Worm (Caenorhabditis elegans) whole organism, L4 larva: ENCODE data around the gene jun-1.

Experiments used
- F26F4.8 ChIP-seq: fragments of 200-800 bp; sonication (Bioruptor generic); conservative IDR thresholded peaks from 2 replicates; pipeline ENCODE4 v1.3.6; 2022; ENCODE audit warnings: missing genetic modification characterization, missing compliant biosample characterization
- F44E2.7 ChIP-seq: fragments of 200-800 bp; sonication (Bioruptor generic); IDR thresholded peaks from 2 replicates; pipeline ENCODE4 v2.1.2; 2022; ENCODE audit warnings: missing genetic modification characterization, missing compliant biosample characterization
- Y105C5A.15 ChIP-seq: fragments of 200-800 bp; sonication (Bioruptor generic); IDR thresholded peaks from 2 replicates; pipeline ENCODE4 v1.3.6; 2022; ENCODE audit warnings: missing genetic modification characterization, missing compliant biosample characterization
- Y5F2A.4 ChIP-seq: fragments of 200-800 bp; sonication (Bioruptor generic); optimal IDR thresholded peaks from 2 replicates; lab custom pipeline; 2018; ENCODE audit warnings: mild to moderate bottlenecking, missing genetic modification characterization, missing compliant biosample characterization
- ZK546.5 ChIP-seq, 2 experiments: sonication (generic microtip); optimal IDR thresholded peaks; 2 replicates each; lab custom pipeline; 2017; ENCODE audit warnings: missing biosample characterization in 2 of 2, missing genetic modification characterization in 2 of 2
- aly-2 ChIP-seq: sonication (generic microtip); optimal IDR thresholded peaks from 2 replicates; lab custom pipeline; 2018; ENCODE audit warnings: missing biosample characterization, missing genetic modification characterization
- ama-1 ChIP-seq: fragments of 150-350 bp; optimal IDR thresholded peaks from 2 replicates; lab custom pipeline; 2014; ENCODE audit warnings: inconsistent platforms, mixed read lengths
- ceh-82 ChIP-seq: sonication (generic microtip); optimal IDR thresholded peaks from 2 replicates; lab custom pipeline; 2017; ENCODE audit warnings: missing biosample characterization, missing genetic modification characterization
- cey-2 ChIP-seq: sonication (generic microtip); optimal IDR thresholded peaks from 3 replicates; lab custom pipeline; 2017; ENCODE audit warnings: missing genetic modification characterization, mild to moderate bottlenecking, missing compliant biosample characterization, antibody characterized with exemption, borderline replicate concordance; ENCODE audit not compliant: insufficient read depth
- daf-12 ChIP-seq: fragments of 150-350 bp; optimal IDR thresholded peaks from 2 replicates; lab custom pipeline; 2014; ENCODE audit warnings: missing biosample characterization, missing genetic modification reagents, missing genetic modification characterization
- dmd-8 ChIP-seq: fragments of 200-800 bp; sonication (Bioruptor generic); IDR thresholded peaks from 2 replicates; pipeline ENCODE4 v1.3.6; 2022; ENCODE audit warnings: missing genetic modification characterization, missing compliant biosample characterization
- dmd-9 ChIP-seq: fragments of 200-800 bp; sonication (Bioruptor generic); IDR thresholded peaks from 2 replicates; pipeline ENCODE4 v1.3.6; 2022; ENCODE audit warnings: missing genetic modification reagents, missing genetic modification characterization, missing compliant biosample characterization
- dpl-1 ChIP-seq: fragments of 150-350 bp; optimal IDR thresholded peaks from 2 replicates; lab custom pipeline; 2014; ENCODE audit warnings: missing biosample characterization, missing genetic modification reagents, missing genetic modification characterization
- duxl-1 ChIP-seq: sonication (generic microtip); optimal IDR thresholded peaks from 2 replicates; lab custom pipeline; 2016; ENCODE audit warnings: mild to moderate bottlenecking, missing genetic modification characterization, moderate library complexity, missing compliant biosample characterization; ENCODE audit not compliant: poor library complexity
- egl-27 ChIP-seq: sonication (generic microtip); optimal IDR thresholded peaks from 3 replicates; lab custom pipeline; 2017; ENCODE audit warnings: missing biosample characterization, missing genetic modification reagents, missing genetic modification characterization
- gei-8 ChIP-seq: fragments of 200-800 bp; sonication (Bioruptor generic); optimal IDR thresholded peaks from 2 replicates; lab custom pipeline; 2018; ENCODE audit warnings: mild to moderate bottlenecking, missing genetic modification characterization, missing compliant biosample characterization
- hif-1 ChIP-seq, 2 experiments: sonication (generic microtip); optimal IDR thresholded peaks; 2 replicates each; lab custom pipeline; 2016 to 2017; ENCODE audit warnings: missing compliant biosample characterization in 2 of 2, missing genetic modification characterization in 2 of 2, missing genetic modification reagents in 2 of 2, missing genotype in 2 of 2, mild to moderate bottlenecking in 1 of 2
- hlh-11 ChIP-seq: fragments of 200-800 bp; sonication (Bioruptor generic); optimal IDR thresholded peaks from 2 replicates; lab custom pipeline; 2018; ENCODE audit warnings: mild to moderate bottlenecking, missing genetic modification characterization, missing compliant biosample characterization
- hlh-30 ChIP-seq: sonication (generic microtip); optimal IDR thresholded peaks from 2 replicates; lab custom pipeline; 2017; ENCODE audit warnings: antibody characterized with exemption, mild to moderate bottlenecking, missing genetic modification characterization, missing compliant biosample characterization; ENCODE audit not compliant: insufficient read depth
- jun-1 ChIP-seq: fragments of 150-350 bp; optimal IDR thresholded peaks from 2 replicates; lab custom pipeline; 2014; ENCODE audit warnings: missing biosample characterization, missing genetic modification reagents, missing genetic modification characterization
- lim-7 ChIP-seq: fragments of 200-800 bp; sonication (Bioruptor generic); IDR thresholded peaks from 2 replicates; pipeline ENCODE4 v1.3.6; 2022; ENCODE audit warnings: missing genetic modification characterization, missing compliant biosample characterization
- lin-13 ChIP-seq: fragments of 150-350 bp; optimal IDR thresholded peaks from 2 replicates; lab custom pipeline; 2014; ENCODE audit warnings: missing biosample characterization, missing genetic modification reagents, missing genetic modification characterization
- lin-38 ChIP-seq: fragments of 200-800 bp; sonication (Bioruptor generic); IDR thresholded peaks from 2 replicates; pipeline ENCODE4 v1.3.6; 2022; ENCODE audit warnings: missing genetic modification reagents, missing genetic modification characterization, missing compliant biosample characterization
- lin-39 ChIP-seq: fragments of 150-350 bp; optimal IDR thresholded peaks from 2 replicates; lab custom pipeline; 2014; ENCODE audit warnings: missing biosample characterization, missing genetic modification reagents, missing genetic modification characterization
- lsy-2 ChIP-seq, 2 experiments: fragments of 150-350 bp in 1 of 2; sonication (generic microtip) in 1 of 2; optimal IDR thresholded peaks; 2 replicates each; lab custom pipeline; 2014 to 2017; ENCODE audit warnings: missing biosample characterization in 2 of 2, missing genetic modification characterization in 2 of 2
- madf-9 ChIP-seq: fragments of 200-800 bp; sonication (Bioruptor generic); conservative IDR thresholded peaks from 2 replicates; pipeline ENCODE4 v1.3.6; 2022; ENCODE audit warnings: missing genetic modification reagents, missing genetic modification characterization, missing compliant biosample characterization
- mep-1 ChIP-seq: fragments of 150-350 bp; sonication (generic microtip); optimal IDR thresholded peaks from 3 replicates; lab custom pipeline; 2014; ENCODE audit warnings: missing biosample characterization, missing genetic modification characterization
- nhr-237 ChIP-seq: sonication (generic microtip); optimal IDR thresholded peaks from 2 replicates; lab custom pipeline; 2017; ENCODE audit warnings: missing biosample characterization, missing genetic modification characterization
- nhr-41 ChIP-seq: fragments of 200-800 bp; sonication (Bioruptor generic); IDR thresholded peaks from 2 replicates; pipeline ENCODE4 v1.3.6; 2022; ENCODE audit warnings: missing genetic modification reagents, missing genetic modification characterization, missing compliant biosample characterization
- nhr-42 ChIP-seq: fragments of 200-800 bp; sonication (Bioruptor generic); IDR thresholded peaks from 2 replicates; pipeline ENCODE4 v1.3.6; 2022; ENCODE audit warnings: missing genetic modification characterization, missing compliant biosample characterization
- nhr-6 ChIP-seq: fragments of 150-350 bp; optimal IDR thresholded peaks from 2 replicates; lab custom pipeline; 2014; ENCODE audit warnings: missing biosample characterization, missing genetic modification characterization
- nhr-77 ChIP-seq: fragments of 150-350 bp; optimal IDR thresholded peaks from 2 replicates; lab custom pipeline; 2014; ENCODE audit warnings: missing biosample characterization, missing genetic modification characterization
- php-3 ChIP-seq: fragments of 200-800 bp; sonication (Bioruptor generic); IDR thresholded peaks from 2 replicates; pipeline ENCODE4 v1.3.6; 2022; ENCODE audit warnings: missing genetic modification reagents, missing genetic modification characterization, missing compliant biosample characterization
- pqm-1 ChIP-seq: sonication (generic microtip); optimal IDR thresholded peaks from 2 replicates; lab custom pipeline; 2017; ENCODE audit warnings: missing biosample characterization, missing genetic modification characterization
- rbr-2 ChIP-seq: sonication (generic microtip); optimal IDR thresholded peaks from 2 replicates; lab custom pipeline; 2016; ENCODE audit warnings: missing genotype, missing genetic modification characterization, missing compliant biosample characterization
- saeg-2 ChIP-seq: fragments of 200-800 bp; sonication (Bioruptor generic); IDR thresholded peaks from 2 replicates; pipeline ENCODE4 v1.3.6; 2022; ENCODE audit warnings: missing genetic modification reagents, missing genetic modification characterization, missing compliant biosample characterization
- sdz-12 ChIP-seq: fragments of 200-800 bp; sonication (Bioruptor generic); optimal IDR thresholded peaks from 2 replicates; lab custom pipeline; 2018; ENCODE audit warnings: mild to moderate bottlenecking, missing genetic modification characterization, missing compliant biosample characterization
- set-16 ChIP-seq: fragments of 200-800 bp; sonication (Bioruptor generic); IDR thresholded peaks from 2 replicates; pipeline ENCODE4 v1.3.6; 2022; ENCODE audit warnings: missing genetic modification reagents, missing genetic modification characterization, missing compliant biosample characterization
- snpc-1.2 ChIP-seq: fragments of 200-800 bp; sonication (Bioruptor generic); IDR thresholded peaks from 2 replicates; pipeline ENCODE4 v1.3.6; 2022; ENCODE audit warnings: missing genetic modification reagents, missing genetic modification characterization, missing compliant biosample characterization
- unc-130 ChIP-seq: sonication (generic microtip); optimal IDR thresholded peaks from 2 replicates; lab custom pipeline; 2016; ENCODE audit warnings: missing genetic modification reagents, missing genetic modification characterization, missing compliant biosample characterization
- unc-39 ChIP-seq: sonication (generic microtip); optimal IDR thresholded peaks from 2 replicates; lab custom pipeline; 2017; ENCODE audit warnings: missing biosample characterization, missing genetic modification characterization
- unc-62 ChIP-seq, 3 experiments: fragments of 150-350 bp in 1 of 3; sonication (generic microtip); optimal IDR thresholded peaks in 2 of 3; peaks in 1 of 3; 1 replicate in 1 of 3; 2 replicates in 2 of 3; lab custom pipeline; 2014 to 2017; ENCODE audit warnings: missing biosample characterization in 3 of 3, missing genetic modification characterization in 3 of 3, missing genetic modification reagents in 3 of 3, missing genotype in 1 of 3
- zip-11 ChIP-seq: fragments of 200-800 bp; sonication (Bioruptor generic); IDR thresholded peaks from 2 replicates; pipeline ENCODE4 v1.3.6; 2022; ENCODE audit warnings: missing genetic modification characterization, missing compliant biosample characterization
- zip-2 ChIP-seq: fragments of 150-350 bp; optimal IDR thresholded peaks from 2 replicates; lab custom pipeline; 2014; ENCODE audit warnings: missing biosample characterization, missing genetic modification characterization
- ztf-7 ChIP-seq: fragments of 150-350 bp; optimal IDR thresholded peaks from 2 replicates; lab custom pipeline; 2014; ENCODE audit warnings: missing biosample characterization, missing genetic modification characterization

Gene jun-1

ce11 chrII:9112851-9113250, at the start of gene jun-1 (continued):
- TF ChIP-seq gei-8 (GFP tag; lab: Kevin White, UChicago) (no peak), lin-13 (no peak)

- TF ChIP-seq nhr-41 (GFP tag; lab: Robert Waterston, UW) (no peak), madf-9 (GFP tag; lab: Robert Waterston, UW) (no peak), nhr-6 (tag; lab: Kevin White, UChicago) (peak; percentile 53), sdz-12 (no peak), aly-2 (tag; lab: Kevin White, UChicago) (no peak), hlh-11 (tag; lab: Kevin White, UChicago) (no peak), jun-1 (tag; lab: Kevin White, UChicago) (no peak), ZK546.5 (tag; optimal IDR thresholded peaks at IDR 0.05; lab: Kevin White, UChicago) (no peak), pqm-1 (tag; lab: Kevin White, UChicago) (no peak), lin-38 (no peak), hlh-30 (no peak), dmd-8 (no peak), ama-1 (lab: Kevin White, UChicago) (peak; percentile 13), rbr-2 (tag; lab: Kevin White, UChicago) (no peak), mep-1 (peak; percentile 20), daf-12 (no peak), lin-39 (no peak), ztf-7 (tag; lab: Kevin White, UChicago) (no peak), nhr-77 (tag; lab: Kevin White, UChicago) (no peak), snpc-1.2 (GFP tag; lab: Robert Waterston, UW) (no peak), F26F4.8 (GFP tag; lab: Robert Waterston, UW) (no peak), nhr-42 (no peak), zip-2 (tag; lab: Kevin White, UChicago) (no peak), lsy-2 (tag; optimal IDR thresholded peaks at IDR 0.05; lab: Kevin White, UChicago) (peak in 1 of 2 experiments; percentile 44), unc-130 (GFP tag; lab: Kevin White, UChicago) (no peak)
- TF ChIP-seq, all 104 proteins: peak for 4
These were observed 49.6 kb upstream of the jun-1 start for ce11 chrII:9063350-9063749.

ce11 chrII:9064437-9064836, 48.5 kb upstream of the jun-1 start:
- TF ChIP-seq dmd-8 (no peak), unc-62 (GFP tag; optimal IDR thresholded peaks at IDR 0.05 in 1 of 2; lab: Kevin White, UChicago) (peak in 1 of 2 experiments; percentile 80), unc-62 (tag; optimal IDR thresholded peaks at IDR 0.05; lab: Kevin White, UChicago) (no peak)

ce11 chrII:9069836-9070235, 43.1 kb upstream of the jun-1 start:
- TF ChIP-seq unc-39 (no peak), zip-11 (GFP tag; lab: Robert Waterston, UW) (no peak), ama-1 (lab: Kevin White, UChicago) (no peak), set-16 (GFP tag; lab: Robert Waterston, UW) (peak; percentile 72), unc-130 (GFP tag; lab: Kevin White, UChicago) (no peak), madf-9 (GFP tag; lab: Robert Waterston, UW) (no peak), lim-7 (no peak), unc-62 (GFP tag; optimal IDR thresholded peaks at IDR 0.05 in 1 of 2; lab: Kevin White, UChicago) (peak in 1 of 2 experiments; percentile 6), unc-62 (tag; optimal IDR thresholded peaks at IDR 0.05; lab: Kevin White, UChicago) (no peak), dmd-9 (GFP tag; lab: Robert Waterston, UW) (0 out of 2 replicates have a peak, but pooled peaks have one; percentile 5), daf-12 (no peak)

ce11 chrII:9070740-9071139, 42.2 kb upstream of the jun-1 start, which contains the start of gene T24B8.4:
Gene T24B8.4, minus strand, starts transcription at chrII:9070840.
- no peak for TF ChIP-seq dpl-1 (GFP tag; lab: Kevin White, UChicago)
- TF ChIP-seq ceh-82 (tag; lab: Kevin White, UChicago): no peak
- no peak for TF ChIP-seq saeg-2 (GFP tag; lab: Robert Waterston, UW)
- no peak for TF ChIP-seq Y5F2A.4 (GFP tag; lab: Kevin White, UChicago)
- no peak for TF ChIP-seq php-3
- TF ChIP-seq unc-62 (GFP tag; optimal IDR thresholded peaks at IDR 0.05 in 1 of 2; lab: Kevin White, UChicago): no peak
- TF ChIP-seq unc-62 (tag; optimal IDR thresholded peaks at IDR 0.05; lab: Kevin White, UChicago): no peak
- TF ChIP-seq F44E2.7 (GFP tag; lab: Robert Waterston, UW): no peak
- TF ChIP-seq duxl-1 (tag; lab: Kevin White, UChicago): no peak
- no peak for TF ChIP-seq Y105C5A.15 (GFP tag; lab: Robert Waterston, UW)
- no peak for TF ChIP-seq nhr-77 (tag; lab: Kevin White, UChicago)
- no peak for TF ChIP-seq cey-2 (tag; lab: Kevin White, UChicago)
- no peak for TF ChIP-seq lsy-2 (tag; optimal IDR thresholded peaks at IDR 0.05; lab: Kevin White, UChicago)
- no peak for TF ChIP-seq egl-27
- TF ChIP-seq nhr-237 (tag; lab: Kevin White, UChicago): no peak
- no peak for TF ChIP-seq daf-12
- no peak for TF ChIP-seq hif-1 (tag; optimal IDR thresholded peaks at IDR 0.05; lab: Kevin White, UChicago)
- no peak for TF ChIP-seq nhr-42
